Worm (Caenorhabditis elegans): Measurements from ENCODE around the gene clik-1.

clik-1 gene

DNA sequence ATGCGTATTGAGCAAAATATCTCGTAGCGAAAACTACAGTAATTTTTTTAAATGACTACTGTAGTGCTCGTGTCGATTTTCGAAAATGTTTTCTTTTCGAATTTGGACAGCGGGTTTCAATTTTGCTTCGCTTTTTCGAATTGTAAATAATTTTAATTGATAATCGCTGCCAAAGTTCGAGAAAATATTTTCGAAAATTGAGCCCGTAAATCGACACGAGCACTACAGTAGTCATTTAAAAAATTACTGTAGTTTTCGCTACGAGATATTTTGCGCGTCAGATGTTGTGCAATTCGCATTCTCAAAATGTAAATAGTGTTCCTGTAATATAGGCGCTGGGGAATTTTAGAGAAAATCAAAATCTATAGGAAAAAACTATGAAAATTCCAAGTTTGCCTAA lies 13.7 kb upstream of the clik-1 start:
- TF ChIP-seq lim-6 (tag; optimal IDR thresholded peaks at IDR 0.05): no peak
- no peak for TF ChIP-seq pha-2 (tag; optimal IDR thresholded peaks at IDR 0.05)
- TF ChIP-seq C38D4.7 (GFP tag; optimal IDR thresholded peaks at IDR 0.05): no peak
- no peak for TF ChIP-seq elt-2 (tag; optimal IDR thresholded peaks at IDR 0.05)
- TF ChIP-seq fax-1 (tag; optimal IDR thresholded peaks at IDR 0.05): no peak
- TF ChIP-seq T23F11.4 (GFP tag; optimal IDR thresholded peaks at IDR 0.05): no peak
- no peak for TF ChIP-seq ref-2 (tag; optimal IDR thresholded peaks at IDR 0.05)
- no peak for TF ChIP-seq fkh-6 (tag; optimal IDR thresholded peaks at IDR 0.05)
- no peak for TF ChIP-seq ahr-1 (tag; optimal IDR thresholded peaks at IDR 0.05)
- no peak for TF ChIP-seq gmeb-2 (tag; optimal IDR thresholded peaks at IDR 0.05)
- no peak for TF ChIP-seq rnt-1 (tag; optimal IDR thresholded peaks at IDR 0.05)
- TF ChIP-seq ztf-16 (tag; optimal IDR thresholded peaks at IDR 0.05): no peak
- no peak for TF ChIP-seq che-1 (tag; optimal IDR thresholded peaks at IDR 0.05)
- no peak for TF ChIP-seq npax-4 (tag; optimal IDR thresholded peaks at IDR 0.05)

- TF ChIP-seq ceh-9 (tag; optimal IDR thresholded peaks at IDR 0.05) (no peak), unc-55 (GFP tag; optimal IDR thresholded peaks at IDR 0.05) (no peak), pros-1 (tag; optimal IDR thresholded peaks at IDR 0.05) (no peak), sox-4 (tag; optimal IDR thresholded peaks at IDR 0.05) (no peak), syd-9 (tag; optimal IDR thresholded peaks at IDR 0.05) (no peak), ref-2 (tag; optimal IDR thresholded peaks at IDR 0.05) (no peak), gmeb-2 (tag; optimal IDR thresholded peaks at IDR 0.05) (no peak), ceh-34 (tag; optimal IDR thresholded peaks at IDR 0.05) (no peak), elt-2 (tag; optimal IDR thresholded peaks at IDR 0.05) (no peak), K09A11.1 (tag; optimal IDR thresholded peaks at IDR 0.05; ENCODE audit: insufficient read depth) (no peak), eyg-1 (tag; optimal IDR thresholded peaks at IDR 0.05) (no peak), ceh-31 (tag; optimal IDR thresholded peaks at IDR 0.05) (no peak), fkh-10 (GFP tag; optimal IDR thresholded peaks at IDR 0.05) (no peak), hlh-13 (GFP tag; optimal IDR thresholded peaks at IDR 0.05) (no peak), C08G9.2 (tag; optimal IDR thresholded peaks at IDR 0.05) (no peak), K02D7.2 (tag; optimal IDR thresholded peaks at IDR 0.05) (no peak), unc-42 (tag; optimal IDR thresholded peaks at IDR 0.05) (no peak), ttx-3 (tag; optimal IDR thresholded peaks at IDR 0.05) (no peak), nfya-1 (tag; optimal IDR thresholded peaks at IDR 0.05) (no peak)
Measured at ce11 chrV:6780676-6781075, 12.1 kb upstream of the clik-1 start.

DNA sequence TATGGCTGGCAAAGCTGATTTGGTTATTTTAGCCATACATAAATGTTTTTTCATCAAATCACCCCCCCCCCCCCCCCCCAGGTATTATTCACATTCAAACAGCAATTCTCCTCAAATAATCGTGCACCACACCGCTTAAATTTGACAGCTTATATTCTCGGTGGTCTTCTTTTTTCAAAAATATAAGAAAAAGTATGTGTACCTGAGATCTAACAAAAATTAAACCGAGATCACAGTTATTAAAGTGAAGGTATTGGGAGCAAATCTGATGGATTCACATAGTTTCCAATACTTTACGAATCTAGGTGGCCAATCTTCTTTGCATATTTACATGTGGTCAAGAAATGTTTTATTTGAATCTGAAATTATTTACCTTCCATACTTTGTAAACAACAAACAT lies 11.6 kb upstream of the clik-1 start, which contains the start of gene ZC404.15:
Gene ZC404.15, plus strand, starts transcription at position 301 of the 400 bp plus-strand sequence.
- no peak for TF ChIP-seq dve-1 (tag; optimal IDR thresholded peaks at IDR 0.05)
- TF ChIP-seq nhr-11 (tag; optimal IDR thresholded peaks at IDR 0.05): no peak
- TF ChIP-seq ceh-2 (tag; optimal IDR thresholded peaks at IDR 0.05): no peak
- no peak for TF ChIP-seq lin-11 (tag; optimal IDR thresholded peaks at IDR 0.05)
- TF ChIP-seq hlh-15 (tag; optimal IDR thresholded peaks at IDR 0.05): no peak
- TF ChIP-seq sdc-2 (tag; optimal IDR thresholded peaks at IDR 0.05): no peak
- TF ChIP-seq ceh-9 (tag; optimal IDR thresholded peaks at IDR 0.05): no peak
- no peak for TF ChIP-seq ceh-22 (tag; optimal IDR thresholded peaks at IDR 0.05)
- no peak for TF ChIP-seq C08G9.2 (tag; optimal IDR thresholded peaks at IDR 0.05)

- TF ChIP-seq C38D4.7 (GFP tag; optimal IDR thresholded peaks at IDR 0.05) (no peak), ceh-34 (tag; optimal IDR thresholded peaks at IDR 0.05) (no peak), ceh-19 (GFP tag; optimal IDR thresholded peaks at IDR 0.05) (no peak), pros-1 (tag; optimal IDR thresholded peaks at IDR 0.05) (no peak), fkh-10 (GFP tag; optimal IDR thresholded peaks at IDR 0.05) (no peak), lin-11 (tag; optimal IDR thresholded peaks at IDR 0.05) (no peak), fax-1 (tag; optimal IDR thresholded peaks at IDR 0.05) (no peak), ceh-45 (GFP tag; IDR thresholded peaks at IDR 0.05) (no peak), K09A11.1 (tag; optimal IDR thresholded peaks at IDR 0.05; ENCODE audit: insufficient read depth) (no peak), ceh-22 (tag; optimal IDR thresholded peaks at IDR 0.05) (no peak), hlh-30 (tag; optimal IDR thresholded peaks at IDR 0.05; ENCODE audit: insufficient read depth) (no peak)
Measured at ce11 chrV:6778457-6778856, 9.9 kb upstream of the clik-1 start.
